Fruit fly (Drosophila melanogaster) whole organism: Measurements from ENCODE around the gene cDIP.

Experiments used
- CG8478 ChIP-seq: fragments of >200 bp; optimal IDR thresholded peaks from 2 replicates; lab custom pipeline; 2018; ENCODE audit warnings: inconsistent platforms
- Dll ChIP-seq: fragments of >200 bp; optimal IDR thresholded peaks from 2 replicates; lab custom pipeline; 2017
- EcR ChIP-seq, 2 experiments: fragments of >200 bp; optimal IDR thresholded peaks; 2 replicates each; lab custom pipeline; 2017; ENCODE audit warnings: missing biosample characterization in 2 of 2, missing genetic modification characterization in 2 of 2, missing genetic modification reagents in 2 of 2
- pan ChIP-seq: fragments of >200 bp; optimal IDR thresholded peaks from 2 replicates; lab custom pipeline; 2017
- psq ChIP-seq: fragments of >200 bp; optimal IDR thresholded peaks from 2 replicates; lab custom pipeline; 2017
- usp ChIP-seq: fragments of >200 bp; optimal IDR thresholded peaks from 2 replicates; lab custom pipeline; 2017; ENCODE audit warnings: missing biosample characterization, missing genetic modification characterization, mixed read lengths

The cDIP gene

dm6 chr3R:21155931-21156488, 4.9 kb downstream of the cDIP start:
- TF ChIP-seq CG8478 (lab: Kevin White, UChicago), result no peak
- TF ChIP-seq EcR (GFP tag; optimal IDR thresholded peaks at IDR 0.05; lab: Kevin White, UChicago), result no peak

- TF ChIP-seq pan (lab: Kevin White, UChicago) (no peak), usp (GFP tag; lab: Kevin White, UChicago) (no peak), EcR (GFP tag; optimal IDR thresholded peaks at IDR 0.05; lab: Kevin White, UChicago) (no peak), Dll (lab: Kevin White, UChicago) (no peak), psq (lab: Kevin White, UChicago) (no peak), CG8478 (lab: Kevin White, UChicago) (no peak)
Measured at dm6 chr3R:21154130-21154529, 6.8 kb downstream of the cDIP start.

dm6 chr3R:21152856-21153278, 8.0 kb downstream of the cDIP start:
- TF ChIP-seq CG8478 (lab: Kevin White, UChicago) (no peak), EcR (GFP tag; optimal IDR thresholded peaks at IDR 0.05; lab: Kevin White, UChicago) (no peak), usp (GFP tag; lab: Kevin White, UChicago) (no peak)

- no peak for TF ChIP-seq EcR (GFP tag; optimal IDR thresholded peaks at IDR 0.05; lab: Kevin White, UChicago)
- no peak for TF ChIP-seq CG8478 (lab: Kevin White, UChicago)
- TF ChIP-seq psq (lab: Kevin White, UChicago), result no peak
- no peak for TF ChIP-seq pan (lab: Kevin White, UChicago)
- no peak for TF ChIP-seq usp (GFP tag; lab: Kevin White, UChicago)
- no peak for TF ChIP-seq Dll (lab: Kevin White, UChicago)
Measured at dm6 chr3R:21151090-21151870, 9.6 kb downstream of the cDIP start.

DNA sequence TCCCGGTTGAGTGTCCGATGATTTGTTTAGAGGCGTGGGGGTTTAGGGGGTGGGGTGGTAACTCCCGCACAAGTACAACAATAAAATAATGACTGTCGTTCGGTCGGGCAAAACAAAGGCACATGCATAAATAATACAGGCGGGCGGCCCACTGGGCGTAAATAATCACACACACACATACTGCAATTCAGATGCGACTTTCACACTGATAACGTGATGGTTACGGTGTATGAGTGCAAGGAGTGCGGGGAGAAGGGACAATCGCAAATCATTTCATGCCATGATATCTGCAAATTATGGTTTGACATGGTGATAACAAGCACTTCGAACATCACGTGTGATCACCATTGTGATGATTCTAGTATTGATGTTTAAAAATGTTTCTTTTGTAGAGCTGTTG, 10.8 kb downstream of the cDIP start:
- TF ChIP-seq usp (GFP tag; lab: Kevin White, UChicago) (no peak), pan (lab: Kevin White, UChicago) (no peak), psq (lab: Kevin White, UChicago) (no peak), EcR (GFP tag; optimal IDR thresholded peaks at IDR 0.05; lab: Kevin White, UChicago) (no peak), Dll (lab: Kevin White, UChicago) (no peak), CG8478 (lab: Kevin White, UChicago) (no peak)

- TF ChIP-seq usp (GFP tag; lab: Kevin White, UChicago) (no peak), EcR (GFP tag; optimal IDR thresholded peaks at IDR 0.05; lab: Kevin White, UChicago) (no peak), pan (lab: Kevin White, UChicago) (no peak), CG8478 (lab: Kevin White, UChicago) (no peak), Dll (lab: Kevin White, UChicago) (no peak), psq (lab: Kevin White, UChicago) (no peak)
Measured at dm6 chr3R:21141341-21141740, 19.6 kb downstream of the cDIP start.

DNA sequence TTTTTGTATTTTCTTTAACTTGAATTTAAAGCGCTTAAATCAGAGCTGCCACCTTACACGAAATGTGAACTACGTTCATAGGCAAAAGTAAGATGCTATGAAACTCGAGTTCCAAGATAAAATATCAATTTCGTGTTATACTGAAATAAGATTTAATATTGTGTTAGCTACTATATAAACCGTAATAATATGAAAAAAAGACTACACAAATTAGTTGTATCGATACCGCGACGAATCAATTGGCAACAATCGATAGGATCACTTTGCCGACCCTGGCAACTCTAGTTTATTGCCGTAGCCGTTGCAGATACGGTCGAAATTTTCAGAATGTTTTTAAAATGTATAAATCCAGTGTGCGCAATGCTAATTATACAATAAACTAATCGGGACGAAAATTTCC, 20.4 kb downstream of the cDIP start, which contains the start of gene SNF4Agamma:
Gene SNF4Agamma, plus strand, starts transcription at position 282 of the 400 bp plus-strand sequence.
- TF ChIP-seq EcR (GFP tag; optimal IDR thresholded peaks at IDR 0.05; lab: Kevin White, UChicago) (no peak), pan (lab: Kevin White, UChicago) (no peak), Dll (lab: Kevin White, UChicago) (no peak), usp (GFP tag; lab: Kevin White, UChicago) (no peak), psq (lab: Kevin White, UChicago) (no peak), CG8478 (lab: Kevin White, UChicago) (no peak)

DNA sequence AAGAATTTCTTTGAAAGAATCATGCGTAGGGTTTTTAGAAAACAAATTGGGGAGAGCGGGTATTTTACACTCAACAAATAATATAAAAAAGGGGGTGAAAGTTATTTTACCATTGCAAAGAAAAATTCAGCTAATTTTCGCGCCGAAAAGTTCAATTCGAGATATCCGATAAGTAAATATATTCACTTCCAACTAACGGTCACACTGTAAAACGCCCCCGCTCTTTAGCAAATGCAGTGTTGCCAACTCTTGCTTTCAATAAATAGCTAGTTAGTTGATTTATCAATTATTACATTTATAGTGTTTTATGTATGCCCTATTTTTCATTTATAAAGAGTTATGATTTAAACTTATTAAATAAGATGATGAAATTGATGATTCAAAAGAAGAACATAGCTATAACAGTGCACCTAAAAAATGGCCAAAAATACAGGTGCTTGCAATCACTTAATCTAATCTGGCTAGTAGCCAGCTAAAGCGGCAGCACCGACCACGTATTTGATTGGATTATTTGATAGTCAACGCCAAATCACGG, 22.6 kb downstream of the cDIP start, which contains the start of gene meigo:
Gene meigo, plus strand, starts transcription at position 51 of the 535 bp plus-strand sequence.
- TF ChIP-seq psq (lab: Kevin White, UChicago) (no peak), EcR (GFP tag; optimal IDR thresholded peaks at IDR 0.05; lab: Kevin White, UChicago) (no peak), pan (lab: Kevin White, UChicago) (no peak), usp (GFP tag; lab: Kevin White, UChicago) (no peak), CG8478 (lab: Kevin White, UChicago) (no peak), Dll (lab: Kevin White, UChicago) (no peak)

DNA sequence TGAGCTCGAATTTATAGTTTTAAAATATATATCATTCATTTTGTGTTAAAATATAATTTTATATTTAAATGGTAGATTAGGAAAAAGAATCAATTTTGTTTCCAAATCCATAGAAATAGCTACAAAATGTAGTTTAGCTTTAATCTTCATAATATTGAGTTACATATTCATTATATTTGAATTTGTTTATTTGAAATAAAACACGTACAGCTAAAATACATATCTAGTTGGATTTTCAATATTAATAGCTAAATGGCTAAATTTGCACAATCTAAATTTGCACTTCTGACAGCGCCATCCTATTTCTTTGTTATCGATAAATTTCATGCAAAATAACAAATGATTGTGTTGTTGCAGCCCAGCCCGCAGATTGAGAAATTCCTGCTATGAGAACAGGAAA, 26.9 kb downstream of the cDIP start, which contains the start of gene Usp8:
Gene Usp8, plus strand, starts transcription at position 312 of the 400 bp plus-strand sequence.
- no peak for TF ChIP-seq EcR (GFP tag; optimal IDR thresholded peaks at IDR 0.05; lab: Kevin White, UChicago)
- no peak for TF ChIP-seq usp (GFP tag; lab: Kevin White, UChicago)
- TF ChIP-seq CG8478 (lab: Kevin White, UChicago), result no peak
- TF ChIP-seq pan (lab: Kevin White, UChicago), result no peak
- no peak for TF ChIP-seq Dll (lab: Kevin White, UChicago)
- no peak for TF ChIP-seq psq (lab: Kevin White, UChicago)

DNA sequence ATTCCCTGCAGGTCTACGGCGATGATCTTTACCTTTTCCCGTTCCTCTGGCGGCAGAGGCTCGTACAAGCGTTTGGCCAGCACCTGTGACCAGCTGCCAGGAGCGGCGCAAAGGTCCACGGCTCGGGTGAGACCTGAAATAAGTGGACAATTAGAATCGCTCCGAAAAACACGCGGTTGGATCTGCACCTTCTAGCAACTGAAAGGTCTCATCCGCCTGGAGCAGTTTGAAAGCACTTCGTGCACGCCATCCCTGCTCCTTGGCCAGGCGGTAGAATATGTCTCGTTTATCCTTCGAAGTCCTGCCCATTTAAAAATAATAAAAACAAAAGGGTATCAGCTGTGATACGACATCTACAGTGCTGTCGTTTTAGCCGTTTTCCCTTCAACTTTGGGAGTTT, 27.4 kb downstream of the cDIP start, which contains the start of gene Trm7-34:
Gene Trm7-34, minus strand, starts transcription at position 365 of the 400 bp plus-strand sequence.
- no peak for TF ChIP-seq EcR (GFP tag; optimal IDR thresholded peaks at IDR 0.05; lab: Kevin White, UChicago)
- TF ChIP-seq CG8478 (lab: Kevin White, UChicago), result no peak
- TF ChIP-seq usp (GFP tag; lab: Kevin White, UChicago), result no peak
- no peak for TF ChIP-seq Dll (lab: Kevin White, UChicago)
- TF ChIP-seq pan (lab: Kevin White, UChicago), result no peak
- TF ChIP-seq psq (lab: Kevin White, UChicago), result no peak

dm6 chr3R:21130050-21130449, 30.8 kb downstream of the cDIP start, which contains the start of gene Ice2:
Gene Ice2, plus strand, starts transcription at chr3R:21130216.
- TF ChIP-seq EcR (GFP tag; optimal IDR thresholded peaks at IDR 0.05; lab: Kevin White, UChicago), result no peak
- no peak for TF ChIP-seq usp (GFP tag; lab: Kevin White, UChicago)
- TF ChIP-seq pan (lab: Kevin White, UChicago), result no peak
- TF ChIP-seq CG8478 (lab: Kevin White, UChicago), result no peak
- TF ChIP-seq Dll (lab: Kevin White, UChicago), result no peak
- TF ChIP-seq psq (lab: Kevin White, UChicago), result no peak
